Fruit fly (Drosophila melanogaster) Kc167 (cell line): ENCODE measurements around the gene Arp8.
A peak's percentile ranks its signal among the peaks of the same experiment; 100 is the strongest.

Experiments
- Myc ChIP-seq: fragments of >200 bp; optimal IDR thresholded peaks from 2 replicates; lab custom pipeline; 2017; ENCODE audit warnings: missing external identifiers
- Sin3A ChIP-seq: fragments of >200 bp; optimal IDR thresholded peaks from 2 replicates; lab custom pipeline; 2018; ENCODE audit warnings: missing external identifiers
- h ChIP-seq: fragments of >200 bp; optimal IDR thresholded peaks from 3 replicates; lab custom pipeline; 2018; ENCODE audit warnings: missing external identifiers
- insv ChIP-seq: fragments of >200 bp; optimal IDR thresholded peaks from 3 replicates; lab custom pipeline; 2018; ENCODE audit warnings: missing external identifiers
- psq ChIP-seq: fragments of >200 bp; optimal IDR thresholded peaks from 2 replicates; lab custom pipeline; 2017; ENCODE audit warnings: missing external identifiers
- ttk ChIP-seq: sonication (Bioruptor generic); optimal IDR thresholded peaks from 2 replicates; lab custom pipeline; 2017; ENCODE audit warnings: missing external identifiers

The Arp8 gene

dm6 chrX:17830211-17830616 lies 30.4 kb downstream of the Arp8 start:
- TF ChIP-seq psq (lab: Kevin White, UChicago): no peak
- TF ChIP-seq ttk: no peak
- TF ChIP-seq insv (lab: Kevin White, UChicago): no peak
- TF ChIP-seq Myc: no peak

- TF ChIP-seq Myc (no peak), Sin3A (lab: Kevin White, UChicago) (no peak), h (no peak), psq (lab: Kevin White, UChicago) (no peak), insv (lab: Kevin White, UChicago) (no peak), ttk (no peak)
These were observed 31.3 kb downstream of the Arp8 start for dm6 chrX:17829083-17829997.

dm6 chrX:17828298-17829033 lies 32.1 kb downstream of the Arp8 start:
- TF ChIP-seq h (no peak), insv (lab: Kevin White, UChicago) (no peak), psq (lab: Kevin White, UChicago) (no peak)

- TF ChIP-seq psq (lab: Kevin White, UChicago): no peak
- peak; percentile 100 for TF ChIP-seq insv (lab: Kevin White, UChicago)
- no peak for TF ChIP-seq Sin3A (lab: Kevin White, UChicago)
These were observed 33.5 kb downstream of the Arp8 start, which contains the start of gene Socs16D for dm6 chrX:17826807-17827703. Gene Socs16D (minus strand): TSS chrX:17827564.

dm6 chrX:17821466-17821865 lies 39.1 kb downstream of the Arp8 start:
- no peak for TF ChIP-seq ttk
- no peak for TF ChIP-seq insv (lab: Kevin White, UChicago)

dm6 chrX:17820252-17820651 lies 40.3 kb downstream of the Arp8 start:
- TF ChIP-seq h: no peak
- no peak for TF ChIP-seq insv (lab: Kevin White, UChicago)
- no peak for TF ChIP-seq Sin3A (lab: Kevin White, UChicago)
- TF ChIP-seq psq (lab: Kevin White, UChicago): no peak
- TF ChIP-seq ttk: no peak
- TF ChIP-seq Myc: no peak

- TF ChIP-seq Myc (no peak), ttk (no peak), Sin3A (lab: Kevin White, UChicago) (no peak), insv (lab: Kevin White, UChicago) (no peak)
These were observed 40.9 kb downstream of the Arp8 start, which contains the start of gene CG12986 for dm6 chrX:17819635-17820139. Gene CG12986 (minus strand): TSS chrX:17819685.

dm6 chrX:17816437-17816836 lies 44.2 kb downstream of the Arp8 start:
- TF ChIP-seq psq (lab: Kevin White, UChicago): no peak
- TF ChIP-seq Myc: no peak
- no peak for TF ChIP-seq insv (lab: Kevin White, UChicago)

- TF ChIP-seq Myc: no peak
- TF ChIP-seq ttk: no peak
- TF ChIP-seq insv (lab: Kevin White, UChicago): no peak
- TF ChIP-seq Sin3A (lab: Kevin White, UChicago): no peak
- no peak for TF ChIP-seq h
- TF ChIP-seq psq (lab: Kevin White, UChicago): no peak
These were observed 45.8 kb downstream of the Arp8 start for dm6 chrX:17814783-17815182.

dm6 chrX:17812193-17812592 lies 48.4 kb downstream of the Arp8 start:
- TF ChIP-seq ttk (no peak), psq (lab: Kevin White, UChicago) (no peak), Sin3A (lab: Kevin White, UChicago) (no peak), h (no peak), Myc (no peak), insv (lab: Kevin White, UChicago) (no peak)
